Worm (Caenorhabditis elegans) whole organism, L1 larva: ENCODE measurements around the gene C35B1.2.
A peak's percentile ranks its signal among the peaks of the same experiment; 100 is the strongest.

ENCODE experiments used
- C04F5.9 ChIP-seq: sonication (generic microtip); optimal IDR thresholded peaks from 2 replicates; lab custom pipeline; 2016; ENCODE audit warnings: missing genetic modification characterization, missing compliant biosample characterization
- C16A3.4 ChIP-seq: fragments of 150-350 bp; optimal IDR thresholded peaks from 2 replicates; lab custom pipeline; 2014; ENCODE audit warnings: missing biosample characterization, missing genetic modification characterization
- C34B4.2 ChIP-seq: sonication (generic microtip); optimal IDR thresholded peaks from 2 replicates; lab custom pipeline; 2017; ENCODE audit warnings: mild to moderate bottlenecking, missing genetic modification characterization, missing compliant biosample characterization
- aha-1 ChIP-seq: fragments of 150-350 bp; optimal IDR thresholded peaks from 2 replicates; lab custom pipeline; 2014; ENCODE audit warnings: missing biosample characterization, missing genetic modification characterization
- blmp-1 ChIP-seq: fragments of 150-350 bp; optimal IDR thresholded peaks from 2 replicates; lab custom pipeline; 2014; ENCODE audit warnings: missing biosample characterization, missing genetic modification characterization
- ceh-63 ChIP-seq: fragments of 200-800 bp; sonication (Bioruptor generic); optimal IDR thresholded peaks from 2 replicates; lab custom pipeline; 2018; ENCODE audit warnings: mild to moderate bottlenecking, missing genetic modification characterization, missing compliant biosample characterization
- ceh-82 ChIP-seq, 3 experiments: fragments of 150-350 bp in 1 of 3; sonication (generic microtip) in 2 of 3; optimal IDR thresholded peaks; 2 replicates each; lab custom pipeline; 2014 to 2017; ENCODE audit warnings: missing biosample characterization in 3 of 3, missing genetic modification characterization in 3 of 3
- ceh-88 ChIP-seq: fragments of 200-800 bp; sonication (Bioruptor generic); IDR thresholded peaks from 2 replicates; pipeline ENCODE4 v1.3.6; 2022; ENCODE audit warnings: missing genetic modification characterization, missing compliant biosample characterization
- ces-1 ChIP-seq: fragments of 150-350 bp; optimal IDR thresholded peaks from 2 replicates; lab custom pipeline; 2014; ENCODE audit warnings: missing biosample characterization, missing genetic modification reagents, missing genetic modification characterization
- dpl-1 ChIP-seq, 3 experiments: fragments of 150-350 bp in 2 of 3; sonication (generic microtip) in 1 of 3; optimal IDR thresholded peaks; 2 replicates each; lab custom pipeline; 2014 to 2017; ENCODE audit warnings: missing biosample characterization in 3 of 3, missing genetic modification characterization in 3 of 3, missing genetic modification reagents in 3 of 3
- dsc-1 ChIP-seq: sonication (generic microtip); optimal IDR thresholded peaks from 2 replicates; lab custom pipeline; 2016; ENCODE audit warnings: mild to moderate bottlenecking, missing genetic modification characterization, missing compliant biosample characterization
- efl-1 ChIP-seq, 4 experiments: fragments of 150-350 bp; optimal IDR thresholded peaks in 3 of 4; peaks in 1 of 4; 1 replicate in 1 of 4; 2 replicates in 3 of 4; lab custom pipeline; 2014; ENCODE audit warnings: missing biosample characterization in 2 of 4, missing genetic modification characterization in 2 of 4, missing genetic modification reagents in 2 of 4
- elt-2 ChIP-seq: sonication (generic microtip); optimal IDR thresholded peaks from 2 replicates; lab custom pipeline; 2016; ENCODE audit warnings: missing genetic modification characterization, mild to moderate bottlenecking, inconsistent platforms, missing compliant biosample characterization, missing genetic modification reagents
- ets-5 ChIP-seq: fragments of 200-800 bp; sonication (Bioruptor generic); IDR thresholded peaks from 2 replicates; pipeline ENCODE4 v1.3.6; 2022; ENCODE audit warnings: missing genetic modification characterization, missing compliant biosample characterization
- fkh-10 ChIP-seq: sonication (generic microtip); optimal IDR thresholded peaks from 2 replicates; lab custom pipeline; 2017; ENCODE audit warnings: missing biosample characterization, missing genetic modification reagents, missing genetic modification characterization
- fkh-4 ChIP-seq: sonication (generic microtip); optimal IDR thresholded peaks from 2 replicates; lab custom pipeline; 2016; ENCODE audit warnings: missing compliant biosample characterization, missing genetic modification characterization, borderline replicate concordance
- fos-1 ChIP-seq: fragments of 150-350 bp; optimal IDR thresholded peaks from 2 replicates; lab custom pipeline; 2014; ENCODE audit warnings: missing biosample characterization, missing genetic modification characterization
- grh-1 ChIP-seq: fragments of 200-800 bp; sonication (Bioruptor generic); IDR thresholded peaks from 2 replicates; pipeline ENCODE4 v1.3.6; 2022; ENCODE audit warnings: missing genetic modification reagents, missing genetic modification characterization, missing compliant biosample characterization
- hlh-17 ChIP-seq: fragments of 200-800 bp; sonication (Bioruptor generic); optimal IDR thresholded peaks from 2 replicates; lab custom pipeline; 2018; ENCODE audit warnings: missing genetic modification characterization, mild to moderate bottlenecking, missing compliant biosample characterization, moderate library complexity, borderline replicate concordance
- hlh-4 ChIP-seq: sonication (generic microtip); optimal IDR thresholded peaks from 2 replicates; lab custom pipeline; 2016; ENCODE audit warnings: mild to moderate bottlenecking, missing genetic modification characterization, missing compliant biosample characterization
- hpl-2 ChIP-seq: fragments of 150-350 bp; optimal IDR thresholded peaks from 2 replicates; lab custom pipeline; 2014; ENCODE audit warnings: missing biosample characterization, missing genetic modification reagents, missing genetic modification characterization
- irx-1 ChIP-seq: sonication (generic microtip); optimal IDR thresholded peaks from 2 replicates; lab custom pipeline; 2016; ENCODE audit warnings: missing genetic modification characterization, missing compliant biosample characterization
- jun-1 ChIP-seq: fragments of 150-350 bp; optimal IDR thresholded peaks from 2 replicates; lab custom pipeline; 2014; ENCODE audit warnings: missing biosample characterization, missing genetic modification reagents, missing genetic modification characterization
- lin-13 ChIP-seq: fragments of 150-350 bp; optimal IDR thresholded peaks from 2 replicates; lab custom pipeline; 2014; ENCODE audit warnings: missing biosample characterization, missing genetic modification reagents, missing genetic modification characterization
- lin-15B ChIP-seq: fragments of 150-350 bp; sonication (generic microtip); optimal IDR thresholded peaks from 3 replicates; lab custom pipeline; 2014; ENCODE audit warnings: missing biosample characterization, missing genetic modification characterization
- lin-35 ChIP-seq, 2 experiments: fragments of 150-350 bp; optimal IDR thresholded peaks; 2 replicates each; lab custom pipeline; 2014; ENCODE audit warnings: missing biosample characterization in 2 of 2, missing genetic modification characterization in 2 of 2, missing genetic modification reagents in 2 of 2
- lsy-2 ChIP-seq, 2 experiments: fragments of 150-350 bp; optimal IDR thresholded peaks; 2 replicates each; lab custom pipeline; 2014; ENCODE audit warnings: missing biosample characterization in 2 of 2, missing genetic modification characterization in 2 of 2
- mab-9 ChIP-seq: fragments of 200-800 bp; sonication (Bioruptor generic); IDR thresholded peaks from 2 replicates; pipeline ENCODE4 v1.3.6; 2022; ENCODE audit warnings: missing genetic modification reagents, missing genetic modification characterization, missing compliant biosample characterization
- mef-2 ChIP-seq: fragments of 150-350 bp; optimal IDR thresholded peaks from 2 replicates; lab custom pipeline; 2014; ENCODE audit warnings: missing biosample characterization, missing genetic modification characterization
- mep-1 ChIP-seq: fragments of 150-350 bp; optimal IDR thresholded peaks from 2 replicates; lab custom pipeline; 2014; ENCODE audit warnings: missing biosample characterization, missing genetic modification characterization
- nhr-19 ChIP-seq: fragments of 200-800 bp; sonication (Bioruptor generic); conservative IDR thresholded peaks from 2 replicates; pipeline ENCODE4 v1.3.6; 2022; ENCODE audit warnings: missing genetic modification characterization, missing compliant biosample characterization
- nhr-237 ChIP-seq: fragments of 150-350 bp; optimal IDR thresholded peaks from 2 replicates; lab custom pipeline; 2014; ENCODE audit warnings: missing biosample characterization, missing genetic modification characterization
- nhr-28 ChIP-seq: fragments of 150-350 bp; optimal IDR thresholded peaks from 2 replicates; lab custom pipeline; 2014; ENCODE audit warnings: missing biosample characterization, missing genetic modification characterization
- nhr-71 ChIP-seq: sonication (generic microtip); optimal IDR thresholded peaks from 2 replicates; lab custom pipeline; 2016; ENCODE audit warnings: mild to moderate bottlenecking, missing genetic modification characterization, moderate library complexity, missing compliant biosample characterization
- nhr-76 ChIP-seq: sonication (generic microtip); optimal IDR thresholded peaks from 2 replicates; lab custom pipeline; 2017; ENCODE audit warnings: missing biosample characterization, missing genetic modification characterization
- nhr-85 ChIP-seq: sonication (generic microtip); peaks from one replicate; lab custom pipeline; 2016; ENCODE audit warnings: missing genetic modification characterization, inconsistent platforms, missing compliant biosample characterization
- nhr-90 ChIP-seq: sonication (generic microtip); optimal IDR thresholded peaks from 2 replicates; lab custom pipeline; 2016; ENCODE audit warnings: mild to moderate bottlenecking, missing genetic modification characterization, missing compliant biosample characterization; ENCODE audit not compliant: poor library complexity
- pag-3 ChIP-seq: sonication (generic microtip); optimal IDR thresholded peaks from 2 replicates; lab custom pipeline; 2017; ENCODE audit warnings: missing genetic modification characterization, mild to moderate bottlenecking, missing compliant biosample characterization, antibody characterized with exemption, borderline replicate concordance; ENCODE audit not compliant: insufficient read depth
- snpc-4 ChIP-seq: fragments of 150-350 bp; optimal IDR thresholded peaks from 2 replicates; lab custom pipeline; 2014; ENCODE audit warnings: missing biosample characterization, missing genetic modification characterization
- snu-23 ChIP-seq: sonication (generic microtip); optimal IDR thresholded peaks from 2 replicates; lab custom pipeline; 2016; ENCODE audit warnings: missing genetic modification characterization, missing compliant biosample characterization
- sup-37 ChIP-seq: fragments of 200-800 bp; sonication (Bioruptor generic); optimal IDR thresholded peaks from 2 replicates; lab custom pipeline; 2018; ENCODE audit warnings: mild to moderate bottlenecking, missing genetic modification characterization, missing compliant biosample characterization
- swsn-7 ChIP-seq: sonication (generic microtip); optimal IDR thresholded peaks from 2 replicates; lab custom pipeline; 2016; ENCODE audit warnings: missing genetic modification characterization, missing compliant biosample characterization
- unc-130 ChIP-seq: fragments of 150-350 bp; optimal IDR thresholded peaks from 2 replicates; lab custom pipeline; 2017; ENCODE audit warnings: missing biosample characterization, missing genetic modification characterization, inconsistent platforms
- unc-30 ChIP-seq: sonication (generic microtip); optimal IDR thresholded peaks from 2 replicates; lab custom pipeline; 2017; ENCODE audit warnings: missing biosample characterization, missing genetic modification characterization
- unc-62 ChIP-seq: fragments of 150-350 bp; optimal IDR thresholded peaks from 2 replicates; lab custom pipeline; 2014; ENCODE audit warnings: missing biosample characterization, missing genetic modification reagents, missing genetic modification characterization
- unc-86 ChIP-seq: sonication (generic microtip); optimal IDR thresholded peaks from 2 replicates; lab custom pipeline; 2016; ENCODE audit warnings: missing genetic modification characterization, missing compliant biosample characterization
- unc-98 ChIP-seq: fragments of 200-800 bp; sonication (Bioruptor generic); IDR thresholded peaks from 2 replicates; pipeline ENCODE4 v1.3.6; 2022; ENCODE audit warnings: missing genetic modification characterization, missing compliant biosample characterization
- vab-15 ChIP-seq: sonication (generic microtip); optimal IDR thresholded peaks from 2 replicates; lab custom pipeline; 2017; ENCODE audit warnings: missing genotype, mild to moderate bottlenecking, missing genetic modification characterization, missing compliant biosample characterization
- zag-1 ChIP-seq: fragments of 150-350 bp; optimal IDR thresholded peaks from 2 replicates; lab custom pipeline; 2014; ENCODE audit warnings: missing biosample characterization, missing genetic modification characterization
- ztf-11 ChIP-seq, 2 experiments: sonication (generic microtip); optimal IDR thresholded peaks; 2 replicates each; lab custom pipeline; 2016 to 2017; ENCODE audit warnings: missing genetic modification characterization in 2 of 2, missing biosample characterization in 1 of 2, missing compliant biosample characterization in 1 of 2
- ztf-4 ChIP-seq: fragments of 150-350 bp; optimal IDR thresholded peaks from 2 replicates; lab custom pipeline; 2014; ENCODE audit warnings: missing biosample characterization, missing genetic modification characterization

Gene C35B1.2

ce11 chrIV:4049398-4049998, 36.5 kb upstream of the C35B1.2 start, which contains the start of gene pcn-1:
TSS of gene pcn-1 (minus strand) at chrIV:4049448.
- peak; percentile 91 for TF ChIP-seq lin-15B (tag; lab: Kevin White, UChicago)
- no peak for TF ChIP-seq hlh-4 (tag; lab: Kevin White, UChicago)
- peak; percentile 98 for TF ChIP-seq dsc-1
- TF ChIP-seq unc-130: peak; percentile 82
- TF ChIP-seq ces-1 (GFP tag; lab: Kevin White, UChicago): no peak
- TF ChIP-seq nhr-19 (GFP tag; lab: Robert Waterston, UW): peak; percentile 97
- peak; percentile 92 for TF ChIP-seq lin-13
- peak; percentile 91 for TF ChIP-seq fkh-4 (tag; lab: Kevin White, UChicago)
- peak; percentile 95 to 96 for TF ChIP-seq lsy-2 (tag; optimal IDR thresholded peaks at IDR 0.05; lab: Kevin White, UChicago)
- peak; percentile 93 for TF ChIP-seq elt-2 (tag; lab: Kevin White, UChicago)
- peak; percentile 99 for TF ChIP-seq irx-1 (tag; lab: Kevin White, UChicago)
- TF ChIP-seq unc-98 (GFP tag; lab: Robert Waterston, UW): peak; percentile 93
- peak; percentile 88 for TF ChIP-seq fos-1 (tag; lab: Kevin White, UChicago)
- TF ChIP-seq efl-1 (optimal IDR thresholded peaks at IDR 0.05; lab: Kevin White, UChicago): peak; percentile 99
- peak; percentile 98 to 100 for TF ChIP-seq efl-1 (GFP tag; optimal IDR thresholded peaks at IDR 0.05 in 1 of 2; lab: Kevin White, UChicago)
- TF ChIP-seq nhr-76 (tag; lab: Kevin White, UChicago): peak; percentile 57
- peak; percentile 39 for TF ChIP-seq aha-1
- TF ChIP-seq swsn-7: peak; percentile 98
- no peak for TF ChIP-seq hlh-17 (GFP tag; lab: Kevin White, UChicago)
- no peak for TF ChIP-seq unc-30 (tag; lab: Kevin White, UChicago)
- peak; percentile 75 for TF ChIP-seq ztf-4
- peak; percentile 87 for TF ChIP-seq fkh-10 (GFP tag; lab: Kevin White, UChicago)
- peak; percentile 89 for TF ChIP-seq hpl-2
- no peak for TF ChIP-seq pag-3
- TF ChIP-seq ceh-63 (GFP tag; lab: Kevin White, UChicago): peak; percentile 80
- TF ChIP-seq unc-86 (tag; lab: Kevin White, UChicago): peak; percentile 97
- peak; percentile 46 for TF ChIP-seq mef-2 (tag; lab: Kevin White, UChicago)
- TF ChIP-seq sup-37: peak; percentile 96
- peak; percentile 93 to 95 (median 93) for TF ChIP-seq ceh-82 (tag; optimal IDR thresholded peaks at IDR 0.05; lab: Kevin White, UChicago)
- TF ChIP-seq dpl-1 (GFP tag; optimal IDR thresholded peaks at IDR 0.05; lab: Kevin White, UChicago): peak; percentile 99
- peak; percentile 98 for TF ChIP-seq nhr-90 (tag; lab: Kevin White, UChicago)
- peak; percentile 91 for TF ChIP-seq jun-1
- peak; percentile 12 for TF ChIP-seq zag-1 (tag; lab: Kevin White, UChicago)
- TF ChIP-seq snu-23 (GFP tag; lab: Kevin White, UChicago): peak; percentile 96
- peak; percentile 94 for TF ChIP-seq C04F5.9 (tag; lab: Kevin White, UChicago)
- TF ChIP-seq mep-1 (tag; lab: Kevin White, UChicago): peak; percentile 99
- peak; percentile 96 for TF ChIP-seq mab-9 (GFP tag; lab: Robert Waterston, UW)
- TF ChIP-seq grh-1: peak; percentile 96
- TF ChIP-seq nhr-237 (tag; lab: Kevin White, UChicago): peak; percentile 71
- TF ChIP-seq C34B4.2 (tag; lab: Kevin White, UChicago): peak; percentile 80
- TF ChIP-seq nhr-71 (tag; lab: Kevin White, UChicago): peak; percentile 99
- TF ChIP-seq blmp-1: peak; percentile 77
- no peak for TF ChIP-seq ets-5
- TF ChIP-seq snpc-4: peak; percentile 92
- TF ChIP-seq ztf-11 (tag; optimal IDR thresholded peaks at IDR 0.05; lab: Kevin White, UChicago): peak; percentile 68 to 94
- peak; percentile 94 for TF ChIP-seq ceh-88 (GFP tag; lab: Robert Waterston, UW)
- peak; percentile 48 for TF ChIP-seq vab-15 (tag; lab: Kevin White, UChicago)
- TF ChIP-seq nhr-85 (tag; lab: Kevin White, UChicago): peak; percentile 99
- no peak for TF ChIP-seq nhr-28 (tag; lab: Kevin White, UChicago)
- TF ChIP-seq lin-35 (GFP tag; optimal IDR thresholded peaks at IDR 0.05; lab: Kevin White, UChicago): peak; percentile 98
- peak; percentile 91 for TF ChIP-seq C16A3.4
- peak; percentile 38 for TF ChIP-seq unc-62
